Fruit fly (Drosophila melanogaster) whole organism, embryonic: ENCODE measurements around the gene Naxe.

ENCODE experiments used
- Bteb2 ChIP-seq: fragments of 200-800 bp; sonication (Bioruptor generic); optimal IDR thresholded peaks from 2 replicates; lab custom pipeline; 2016; ENCODE audit warnings: missing biosample characterization, missing genetic modification characterization
- CG11456 ChIP-seq: fragments of 200-800 bp; sonication (Bioruptor generic); IDR thresholded peaks from 3 replicates; pipeline ENCODE4 v1.3.6; 2022; ENCODE audit warnings: missing biosample characterization, missing genetic modification characterization
- CG12391 ChIP-seq: fragments of 200-800 bp; sonication (Bioruptor generic); optimal IDR thresholded peaks from 3 replicates; lab custom pipeline; 2018; ENCODE audit warnings: missing biosample characterization, mild to moderate bottlenecking, missing genetic modification characterization, moderate library complexity
- CG13296 ChIP-seq: fragments of 200-800 bp; sonication (Bioruptor generic); optimal IDR thresholded peaks from 3 replicates; lab custom pipeline; 2018; ENCODE audit warnings: missing biosample characterization, mild to moderate bottlenecking, missing genetic modification characterization
- CG17359 ChIP-seq: fragments of 200-800 bp; sonication (Bioruptor generic); optimal IDR thresholded peaks from 3 replicates; lab custom pipeline; 2018; ENCODE audit warnings: missing biosample characterization, mild to moderate bottlenecking, missing genetic modification characterization, moderate library complexity
- CG1792 ChIP-seq: fragments of 200-800 bp; sonication (Bioruptor generic); optimal IDR thresholded peaks from 2 replicates; lab custom pipeline; 2016; ENCODE audit warnings: missing biosample characterization, missing genetic modification characterization
- CG2202 ChIP-seq: fragments of 200-800 bp; sonication (Bioruptor generic); optimal IDR thresholded peaks from 2 replicates; lab custom pipeline; 2018; ENCODE audit warnings: missing biosample characterization, mild to moderate bottlenecking, missing genetic modification characterization
- CG2875 ChIP-seq: fragments of 200-800 bp; sonication (Bioruptor generic); optimal IDR thresholded peaks from 2 replicates; lab custom pipeline; 2017; ENCODE audit warnings: missing biosample characterization, mild to moderate bottlenecking, missing genetic modification characterization, missing genetic modification reagents
- CG2889 ChIP-seq: fragments of 200-800 bp; sonication (Bioruptor generic); IDR thresholded peaks from 3 replicates; pipeline ENCODE4 v1.3.6; 2022; ENCODE audit warnings: missing biosample characterization, missing genetic modification characterization
- CG32767 ChIP-seq: fragments of 200-800 bp; sonication (Bioruptor generic); IDR thresholded peaks from 2 replicates; pipeline ENCODE4 v1.3.6; 2022; ENCODE audit warnings: missing biosample characterization, missing genetic modification characterization
- CG33213 ChIP-seq: fragments of 200-800 bp; sonication (Bioruptor generic); optimal IDR thresholded peaks from 3 replicates; lab custom pipeline; 2016; ENCODE audit warnings: missing biosample characterization, missing genetic modification characterization
- CG3847 ChIP-seq: fragments of 200-800 bp; sonication (Bioruptor generic); IDR thresholded peaks from 2 replicates; pipeline ENCODE4 v1.3.6; 2022; ENCODE audit warnings: missing biosample characterization, missing genetic modification characterization
- CG43689 ChIP-seq: fragments of 200-800 bp; sonication (Bioruptor generic); IDR thresholded peaks from 2 replicates; pipeline ENCODE4 v1.3.6; 2022; ENCODE audit warnings: missing biosample characterization, missing genetic modification characterization
- CG4707 ChIP-seq: fragments of 200-800 bp; sonication (Bioruptor generic); optimal IDR thresholded peaks from 2 replicates; lab custom pipeline; 2018; ENCODE audit warnings: missing biosample characterization, mild to moderate bottlenecking, missing genetic modification characterization, moderate library complexity
- CG4820 ChIP-seq: fragments of 200-800 bp; sonication (Bioruptor generic); optimal IDR thresholded peaks from 3 replicates; lab custom pipeline; 2016; ENCODE audit warnings: missing biosample characterization, missing genetic modification characterization
- CG6254 ChIP-seq: fragments of 200-800 bp; sonication (Bioruptor generic); optimal IDR thresholded peaks from 3 replicates; lab custom pipeline; 2017; ENCODE audit warnings: mild to moderate bottlenecking, missing biosample characterization, missing genetic modification reagents, missing genetic modification characterization
- CG7372 ChIP-seq: fragments of 200-800 bp; sonication (Bioruptor generic); IDR thresholded peaks from 2 replicates; pipeline ENCODE4 v1.3.6; 2022; ENCODE audit warnings: missing biosample characterization, missing genetic modification characterization
- CG8089 ChIP-seq: fragments of 200-800 bp; sonication (Bioruptor generic); optimal IDR thresholded peaks from 3 replicates; lab custom pipeline; 2016; ENCODE audit warnings: missing biosample characterization, missing genetic modification characterization
- CG9437 ChIP-seq: fragments of 200-800 bp; sonication (Bioruptor generic); optimal IDR thresholded peaks from 2 replicates; lab custom pipeline; 2018; ENCODE audit warnings: missing biosample characterization, mild to moderate bottlenecking, missing genetic modification characterization
- CTCF ChIP-seq: fragments of 200-800 bp; sonication (Bioruptor generic); optimal IDR thresholded peaks from 2 replicates; lab custom pipeline; 2017; ENCODE audit warnings: missing biosample characterization, mild to moderate bottlenecking, missing genetic modification characterization, moderate library complexity
- Dek ChIP-seq: fragments of 200-800 bp; sonication (Bioruptor generic); optimal IDR thresholded peaks from 3 replicates; lab custom pipeline; 2019; ENCODE audit warnings: missing biosample characterization, mild to moderate bottlenecking, missing genetic modification characterization, moderate library complexity
- Dip3 ChIP-seq: fragments of 200-800 bp; sonication (Bioruptor generic); optimal IDR thresholded peaks from 3 replicates; lab custom pipeline; 2016; ENCODE audit warnings: missing biosample characterization, missing genetic modification characterization
- Drgx ChIP-seq: fragments of 200-800 bp; sonication (Bioruptor generic); IDR thresholded peaks from 2 replicates; pipeline ENCODE4 v1.3.6; 2022; ENCODE audit warnings: missing biosample characterization, missing genetic modification characterization
- Elba2 ChIP-seq: fragments of 200-800 bp; sonication (Bioruptor generic); optimal IDR thresholded peaks from 3 replicates; lab custom pipeline; 2016; ENCODE audit warnings: missing biosample characterization, missing genetic modification characterization
- Hmr ChIP-seq: fragments of 200-800 bp; sonication (Bioruptor generic); optimal IDR thresholded peaks from 3 replicates; lab custom pipeline; 2017; ENCODE audit warnings: mild to moderate bottlenecking, missing biosample characterization, missing genetic modification reagents, missing genetic modification characterization
- Jarid2 ChIP-seq: fragments of 200-800 bp; sonication (Bioruptor generic); optimal IDR thresholded peaks from 3 replicates; lab custom pipeline; 2017; ENCODE audit warnings: mild to moderate bottlenecking, missing biosample characterization, missing genetic modification reagents, missing genetic modification characterization
- MESR4 ChIP-seq: fragments of 200-800 bp; sonication (Bioruptor generic); optimal IDR thresholded peaks from 2 replicates; lab custom pipeline; 2018; ENCODE audit warnings: missing biosample characterization, mild to moderate bottlenecking, missing genetic modification characterization, moderate library complexity
- Med ChIP-seq: fragments of 200-800 bp; sonication (Bioruptor generic); peaks from one replicate; lab custom pipeline; 2016; ENCODE audit warnings: missing biosample characterization, missing genetic modification characterization, mild to moderate bottlenecking, inconsistent platforms, moderate library complexity
- Nf-YA ChIP-seq: fragments of 200-800 bp; sonication (Bioruptor generic); IDR thresholded peaks from 2 replicates; pipeline ENCODE4 v1.3.6; 2022; ENCODE audit warnings: missing biosample characterization, missing genetic modification characterization
- Rfx ChIP-seq: fragments of 200-800 bp; sonication (Bioruptor generic); IDR thresholded peaks from 2 replicates; pipeline ENCODE4 v1.3.6; 2022; ENCODE audit warnings: missing biosample characterization, missing genetic modification characterization
- Six4 ChIP-seq: fragments of 200-800 bp; sonication (Bioruptor generic); optimal IDR thresholded peaks from 2 replicates; lab custom pipeline; 2016; ENCODE audit warnings: missing biosample characterization, missing genetic modification characterization
- Sox100B ChIP-seq: fragments of 200-800 bp; sonication (Bioruptor generic); optimal IDR thresholded peaks from 3 replicates; lab custom pipeline; 2018; ENCODE audit warnings: missing biosample characterization, mild to moderate bottlenecking, missing genetic modification characterization
- Taf1 ChIP-seq: fragments of 200-800 bp; sonication (Bioruptor generic); IDR thresholded peaks from 2 replicates; pipeline ENCODE4 v1.3.6; 2022; ENCODE audit warnings: missing biosample characterization, missing genetic modification characterization
- Trl ChIP-seq, 3 experiments: fragments of >200 bp in 2 of 3; fragments of 200-800 bp in 1 of 3; sonication (Bioruptor generic) in 1 of 3; optimal IDR thresholded peaks; 2 replicates in 1 of 3; 3 replicates in 2 of 3; lab custom pipeline; 2016 to 2017; ENCODE audit warnings: missing biosample characterization in 1 of 3, missing genetic modification characterization in 1 of 3
- cas ChIP-seq: fragments of 200-800 bp; sonication (Bioruptor generic); IDR thresholded peaks from 2 replicates; pipeline ENCODE4 v1.3.6; 2022; ENCODE audit warnings: missing biosample characterization, missing genetic modification characterization
- cg ChIP-seq: fragments of 200-800 bp; sonication (Bioruptor generic); optimal IDR thresholded peaks from 3 replicates; lab custom pipeline; 2019; ENCODE audit warnings: missing biosample characterization, mild to moderate bottlenecking, missing genetic modification characterization, moderate library complexity
- corto ChIP-seq: fragments of 200-800 bp; sonication (Bioruptor generic); optimal IDR thresholded peaks from 2 replicates; lab custom pipeline; 2016; ENCODE audit warnings: missing biosample characterization, mild to moderate bottlenecking, missing genetic modification characterization, moderate library complexity
- dysf ChIP-seq: fragments of 200-800 bp; sonication (Bioruptor generic); IDR thresholded peaks from 3 replicates; pipeline ENCODE4 v1.3.6; 2022; ENCODE audit warnings: missing biosample characterization, missing genetic modification characterization
- gt ChIP-seq: fragments of 200-800 bp; sonication (Bioruptor generic); IDR thresholded peaks from 2 replicates; pipeline ENCODE4 v1.3.6; 2022; ENCODE audit warnings: missing biosample characterization, missing genetic modification characterization
- klu ChIP-seq: fragments of 200-800 bp; sonication (Bioruptor generic); IDR thresholded peaks from 2 replicates; pipeline ENCODE4 v1.3.6; 2022; ENCODE audit warnings: missing biosample characterization, missing genetic modification characterization
- nau ChIP-seq: fragments of 200-800 bp; sonication (Bioruptor generic); optimal IDR thresholded peaks from 3 replicates; lab custom pipeline; 2017; ENCODE audit warnings: missing biosample characterization, mild to moderate bottlenecking, missing genetic modification characterization, missing genetic modification reagents
- nerfin-2 ChIP-seq: fragments of 200-800 bp; sonication (Bioruptor generic); IDR thresholded peaks from 2 replicates; pipeline ENCODE4 v1.3.6; 2022; ENCODE audit warnings: missing biosample characterization, missing genetic modification characterization; ENCODE audit not compliant: partially characterized antibody
- odd ChIP-seq: fragments of 200-800 bp; sonication (Bioruptor generic); optimal IDR thresholded peaks from 2 replicates; lab custom pipeline; 2017; ENCODE audit warnings: missing biosample characterization, mild to moderate bottlenecking, missing genetic modification characterization
- pros ChIP-seq: fragments of 200-800 bp; sonication (Bioruptor generic); optimal IDR thresholded peaks from 3 replicates; lab custom pipeline; 2019; ENCODE audit warnings: missing biosample characterization, mild to moderate bottlenecking, missing genetic modification characterization, moderate library complexity
- schlank ChIP-seq: fragments of 200-800 bp; sonication (Bioruptor generic); optimal IDR thresholded peaks from 2 replicates; lab custom pipeline; 2018; ENCODE audit warnings: missing biosample characterization, mild to moderate bottlenecking, missing genetic modification characterization
- trem ChIP-seq: fragments of 200-800 bp; optimal IDR thresholded peaks from 3 replicates; lab custom pipeline; 2019; ENCODE audit warnings: missing biosample characterization, mild to moderate bottlenecking, missing genetic modification characterization, moderate library complexity
- yki ChIP-seq: fragments of >200 bp; optimal IDR thresholded peaks from 3 replicates; lab custom pipeline; 2018
- zen ChIP-seq: fragments of 200-800 bp; sonication (Bioruptor generic); optimal IDR thresholded peaks from 3 replicates; lab custom pipeline; 2018; ENCODE audit warnings: missing biosample characterization, mild to moderate bottlenecking, missing genetic modification characterization, moderate library complexity
- zf30C ChIP-seq: fragments of 200-800 bp; sonication (Bioruptor generic); optimal IDR thresholded peaks from 3 replicates; lab custom pipeline; 2018; ENCODE audit warnings: missing biosample characterization, mild to moderate bottlenecking, missing genetic modification characterization
- zfh1 ChIP-seq: fragments of 200-800 bp; sonication (Bioruptor generic); IDR thresholded peaks from 3 replicates; pipeline ENCODE4 v1.3.6; 2022; ENCODE audit warnings: missing biosample characterization, missing genetic modification characterization

Naxe gene

DNA sequence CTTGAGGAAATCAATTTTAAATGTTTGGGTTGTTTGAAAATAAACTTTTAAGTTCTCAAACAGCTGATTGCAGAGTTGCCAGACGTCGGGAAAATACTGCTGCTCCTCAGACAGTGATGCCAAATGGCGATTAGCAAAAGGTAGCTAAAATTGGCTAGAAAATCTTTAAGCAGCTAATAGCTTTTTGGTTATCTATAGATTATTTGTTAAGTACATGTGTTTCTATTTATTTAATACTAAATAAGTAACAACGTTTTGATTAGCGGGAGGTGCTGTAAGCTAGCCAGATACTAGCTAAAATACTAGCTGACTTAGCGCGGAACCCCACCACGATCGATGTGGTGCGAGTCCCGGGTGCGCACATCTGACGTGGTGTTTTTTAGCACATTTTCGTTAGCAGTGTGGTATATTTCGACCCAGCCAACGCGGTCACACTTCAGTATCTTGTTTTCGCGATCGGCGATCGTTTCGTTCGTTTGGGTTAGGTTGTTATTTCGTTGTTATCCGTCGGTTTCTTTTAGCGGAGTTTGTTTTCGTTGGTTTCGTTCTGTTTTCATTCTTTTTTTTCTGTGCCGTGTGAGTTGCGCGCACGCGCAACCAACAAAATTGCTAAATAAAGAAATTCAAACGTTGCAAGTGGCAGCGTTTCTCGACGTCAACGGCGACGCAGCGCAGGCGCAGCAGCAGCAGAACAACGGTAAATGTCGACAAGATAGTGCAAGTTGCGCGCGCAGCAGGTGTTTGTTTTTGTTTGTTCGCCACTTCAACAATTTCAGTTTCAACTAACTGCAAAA lies at the start of gene Naxe, which contains the start of gene RhoU (continued):
- TF ChIP-seq Nf-YA (GFP tag; lab: Robert Waterston, UW), result no peak
- no peak for TF ChIP-seq CG7372 (GFP tag; lab: Robert Waterston, UW)
- TF ChIP-seq CTCF (GFP tag; lab: Kevin White, UChicago), result peak; percentile 12
- TF ChIP-seq odd, result no peak
- no peak for TF ChIP-seq Taf1
- TF ChIP-seq Med (GFP tag; lab: Kevin White, UChicago), result peak; percentile 67
- TF ChIP-seq CG2889 (GFP tag; lab: Robert Waterston, UW), result no peak
- TF ChIP-seq dysf (GFP tag; lab: Robert Waterston, UW), result peak; percentile 33; the same call in 1 of the 3 replicates
- no peak for TF ChIP-seq schlank (tag; lab: Kevin White, UChicago)
- no peak for TF ChIP-seq Trl (optimal IDR thresholded peaks at IDR 0.05; lab: Kevin White, UChicago)
- peak; percentile 5 for TF ChIP-seq Trl (GFP tag; optimal IDR thresholded peaks at IDR 0.05; lab: Kevin White, UChicago)
- TF ChIP-seq CG1792 (GFP tag; lab: Kevin White, UChicago), result no peak
- peak; percentile 23; the same call in 1 of the 2 replicates for TF ChIP-seq Drgx (GFP tag; lab: Robert Waterston, UW)
- TF ChIP-seq Dek (tag; lab: Kevin White, UChicago), result peak; percentile 41
- TF ChIP-seq nau, result no peak
- peak; percentile 73 for TF ChIP-seq CG33213 (GFP tag; lab: Kevin White, UChicago)
- no peak for TF ChIP-seq CG4820 (GFP tag; lab: Kevin White, UChicago)
- TF ChIP-seq Bteb2 (GFP tag; lab: Kevin White, UChicago), result no peak
- no peak for TF ChIP-seq nerfin-2 (GFP tag; lab: Robert Waterston, UW)
- TF ChIP-seq Elba2 (GFP tag; lab: Kevin White, UChicago), result no peak
- no peak for TF ChIP-seq pros (GFP tag; lab: Kevin White, UChicago)
- TF ChIP-seq Jarid2 (GFP tag; lab: Kevin White, UChicago), result peak; percentile 96
- no peak; the same call in 2 of the 3 replicates for TF ChIP-seq zfh1 (GFP tag; lab: Robert Waterston, UW)
- TF ChIP-seq Rfx (GFP tag; lab: Robert Waterston, UW), result peak; percentile 68
- TF ChIP-seq CG11456 (GFP tag; lab: Robert Waterston, UW), result no peak; the same call in 1 of the 3 replicates
- TF ChIP-seq CG17359 (tag; lab: Kevin White, UChicago), result no peak
- no peak for TF ChIP-seq Sox100B (GFP tag; lab: Kevin White, UChicago)
- peak; percentile 51 for TF ChIP-seq Dip3 (GFP tag; lab: Kevin White, UChicago)
- TF ChIP-seq yki, result no peak
- TF ChIP-seq MESR4, result no peak
- no peak for TF ChIP-seq CG8089 (GFP tag; lab: Kevin White, UChicago)
- no peak for TF ChIP-seq cas
- TF ChIP-seq CG3847 (GFP tag; lab: Robert Waterston, UW), result peak; percentile 60; the same call in 1 of the 2 replicates
- TF ChIP-seq klu (GFP tag; lab: Robert Waterston, UW), result 0 out of 2 replicates have a peak, but pooled peaks have one; percentile 15
- TF ChIP-seq corto (GFP tag; lab: Kevin White, UChicago), result no peak
- TF ChIP-seq Hmr (GFP tag; lab: Kevin White, UChicago), result no peak
- no peak for TF ChIP-seq CG2875 (GFP tag; lab: Kevin White, UChicago)
- TF ChIP-seq gt (GFP tag; lab: Robert Waterston, UW), result no peak
- peak; percentile 51 for TF ChIP-seq CG12391 (tag; lab: Kevin White, UChicago)
- TF ChIP-seq zf30C (GFP tag; lab: Kevin White, UChicago), result peak; percentile 1
- TF ChIP-seq CG2202, result no peak
- TF ChIP-seq CG4707, result no peak
- TF ChIP-seq CG9437 (GFP tag; lab: Kevin White, UChicago), result peak; percentile 29
- TF ChIP-seq Six4, result no peak
- no peak for TF ChIP-seq CG13296 (GFP tag; lab: Kevin White, UChicago)
- TF ChIP-seq CG32767 (GFP tag; lab: Robert Waterston, UW), result no peak
- TF ChIP-seq CG43689, result no peak
- peak; percentile 12 for TF ChIP-seq CG6254 (GFP tag; lab: Kevin White, UChicago)
- no peak for TF ChIP-seq cg
- peak; percentile 16 for TF ChIP-seq zen (tag; lab: Kevin White, UChicago)
- TF ChIP-seq trem (tag; lab: Kevin White, UChicago), result peak; percentile 60
